Worm (Caenorhabditis elegans): ENCODE measurements around the gene ZK596.2.

Gene ZK596.2

DNA sequence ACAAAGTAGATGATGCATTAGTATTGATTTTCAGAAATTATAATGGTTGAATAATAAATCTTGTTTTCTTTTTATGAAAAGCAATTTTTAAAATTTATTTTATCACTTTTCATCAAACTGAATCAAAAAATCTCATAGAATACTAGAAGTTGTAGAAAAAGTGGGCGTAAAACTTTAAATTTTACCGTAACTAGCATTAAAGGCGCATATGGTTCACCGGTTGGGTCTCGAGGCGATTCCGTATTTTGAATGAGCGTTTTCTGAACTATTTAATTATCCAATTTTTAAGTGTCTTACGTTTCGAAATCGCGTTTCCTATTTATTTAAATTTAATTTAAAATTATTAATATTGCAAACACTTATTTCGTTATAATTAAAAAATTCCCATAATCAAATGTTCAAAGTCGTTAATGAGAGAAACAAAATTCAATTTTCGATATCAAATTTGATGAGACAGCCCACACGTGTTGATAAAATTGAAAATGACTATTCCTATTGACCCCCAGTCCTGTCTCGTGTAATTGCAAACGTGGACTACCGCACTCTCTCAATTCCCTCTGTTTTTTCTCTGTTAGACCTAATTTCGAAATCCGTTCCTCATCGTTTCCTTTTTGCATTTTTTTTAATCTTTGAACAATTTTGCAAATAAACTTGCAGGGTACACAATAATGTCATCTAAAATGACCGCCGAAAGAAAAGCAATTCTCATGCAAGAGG, 50.6 kb downstream of the ZK596.2 start, which contains the start of the genes T11G6.2 and hars-1 (continued):
- TF ChIP-seq ztf-11 (tag; optimal IDR thresholded peaks at IDR 0.05) (no peak), elt-3 (tag; optimal IDR thresholded peaks at IDR 0.05) (peak in 1 of 6 experiments; percentile 41), lin-35 (GFP tag; optimal IDR thresholded peaks at IDR 0.05) (peak; percentile 24 to 58), vab-15 (tag; optimal IDR thresholded peaks at IDR 0.05) (no peak), ztf-4 (tag; optimal IDR thresholded peaks at IDR 0.05) (no peak), unc-86 (tag; optimal IDR thresholded peaks at IDR 0.05) (no peak)
